Worm (Caenorhabditis elegans) whole organism, L4 larva: Measurements from ENCODE around the gene C05E4.7.
A peak's percentile ranks its signal among the peaks of the same experiment; 100 is the strongest.

ENCODE experiments used
- F26F4.8 ChIP-seq: fragments of 200-800 bp; sonication (Bioruptor generic); conservative IDR thresholded peaks from 2 replicates; pipeline ENCODE4 v1.3.6; 2022; ENCODE audit warnings: missing genetic modification characterization, missing compliant biosample characterization
- F37D6.2 ChIP-seq: sonication (generic microtip); optimal IDR thresholded peaks from 2 replicates; lab custom pipeline; 2016; ENCODE audit warnings: mild to moderate bottlenecking, missing genetic modification characterization, missing compliant biosample characterization
- T26A8.4 ChIP-seq: fragments of 200-800 bp; sonication (Bioruptor generic); IDR thresholded peaks from 2 replicates; pipeline ENCODE4 v1.3.6; 2022; ENCODE audit warnings: missing genetic modification characterization, missing compliant biosample characterization
- Y105C5A.15 ChIP-seq: fragments of 200-800 bp; sonication (Bioruptor generic); IDR thresholded peaks from 2 replicates; pipeline ENCODE4 v1.3.6; 2022; ENCODE audit warnings: missing genetic modification characterization, missing compliant biosample characterization
- Y5F2A.4 ChIP-seq: fragments of 200-800 bp; sonication (Bioruptor generic); optimal IDR thresholded peaks from 2 replicates; lab custom pipeline; 2018; ENCODE audit warnings: mild to moderate bottlenecking, missing genetic modification characterization, missing compliant biosample characterization
- arid-1 ChIP-seq: fragments of 200-800 bp; sonication (Bioruptor generic); conservative IDR thresholded peaks from 2 replicates; pipeline ENCODE4 v1.3.6; 2022; ENCODE audit warnings: missing genetic modification reagents, missing genetic modification characterization, missing compliant biosample characterization
- ceh-32 ChIP-seq: sonication (generic microtip); optimal IDR thresholded peaks from 2 replicates; lab custom pipeline; 2016; ENCODE audit warnings: mild to moderate bottlenecking, missing genetic modification characterization, missing compliant biosample characterization; ENCODE audit not compliant: poor library complexity
- ceh-62 ChIP-seq: sonication (generic microtip); optimal IDR thresholded peaks from 2 replicates; lab custom pipeline; 2017; ENCODE audit warnings: missing biosample characterization, missing genetic modification characterization
- ceh-82 ChIP-seq: sonication (generic microtip); optimal IDR thresholded peaks from 2 replicates; lab custom pipeline; 2017; ENCODE audit warnings: missing biosample characterization, missing genetic modification characterization
- ces-1 ChIP-seq: fragments of 150-350 bp; sonication (generic microtip); optimal IDR thresholded peaks from 4 replicates; lab custom pipeline; 2014; ENCODE audit warnings: missing biosample characterization, missing genetic modification reagents, missing genetic modification characterization
- cey-2 ChIP-seq: sonication (generic microtip); optimal IDR thresholded peaks from 3 replicates; lab custom pipeline; 2017; ENCODE audit warnings: missing genetic modification characterization, mild to moderate bottlenecking, missing compliant biosample characterization, antibody characterized with exemption, borderline replicate concordance; ENCODE audit not compliant: insufficient read depth
- daf-16 ChIP-seq, 3 experiments: sonication (generic microtip); optimal IDR thresholded peaks; 2 replicates each; lab custom pipeline; 2016 to 2017; ENCODE audit warnings: missing genetic modification characterization in 3 of 3, missing genetic modification reagents in 3 of 3, mild to moderate bottlenecking in 2 of 3, missing compliant biosample characterization in 2 of 3, missing biosample characterization in 1 of 3, moderate library complexity in 1 of 3
- daf-19 ChIP-seq: fragments of 200-800 bp; sonication (Bioruptor generic); conservative IDR thresholded peaks from 2 replicates; pipeline ENCODE4 v1.3.6; 2022; ENCODE audit warnings: missing genetic modification characterization, missing compliant biosample characterization
- dmd-8 ChIP-seq: fragments of 200-800 bp; sonication (Bioruptor generic); IDR thresholded peaks from 2 replicates; pipeline ENCODE4 v1.3.6; 2022; ENCODE audit warnings: missing genetic modification characterization, missing compliant biosample characterization
- duxl-1 ChIP-seq: sonication (generic microtip); optimal IDR thresholded peaks from 2 replicates; lab custom pipeline; 2016; ENCODE audit warnings: mild to moderate bottlenecking, missing genetic modification characterization, moderate library complexity, missing compliant biosample characterization; ENCODE audit not compliant: poor library complexity
- egl-43 ChIP-seq: fragments of 200-800 bp; sonication (Bioruptor generic); IDR thresholded peaks from 2 replicates; pipeline ENCODE4 v1.3.6; 2022; ENCODE audit warnings: missing genetic modification reagents, missing genetic modification characterization, missing compliant biosample characterization
- fos-1 ChIP-seq: fragments of 150-350 bp; optimal IDR thresholded peaks from 2 replicates; lab custom pipeline; 2014; ENCODE audit warnings: missing biosample characterization, missing genetic modification characterization
- gei-8 ChIP-seq: fragments of 200-800 bp; sonication (Bioruptor generic); optimal IDR thresholded peaks from 2 replicates; lab custom pipeline; 2018; ENCODE audit warnings: mild to moderate bottlenecking, missing genetic modification characterization, missing compliant biosample characterization
- hif-1 ChIP-seq, 2 experiments: sonication (generic microtip); optimal IDR thresholded peaks; 2 replicates each; lab custom pipeline; 2016 to 2017; ENCODE audit warnings: missing compliant biosample characterization in 2 of 2, missing genetic modification characterization in 2 of 2, missing genetic modification reagents in 2 of 2, missing genotype in 2 of 2, mild to moderate bottlenecking in 1 of 2
- jun-1 ChIP-seq: fragments of 150-350 bp; optimal IDR thresholded peaks from 2 replicates; lab custom pipeline; 2014; ENCODE audit warnings: missing biosample characterization, missing genetic modification reagents, missing genetic modification characterization
- lin-13 ChIP-seq: fragments of 150-350 bp; optimal IDR thresholded peaks from 2 replicates; lab custom pipeline; 2014; ENCODE audit warnings: missing biosample characterization, missing genetic modification reagents, missing genetic modification characterization
- lin-15B ChIP-seq: fragments of 150-350 bp; sonication (generic microtip); optimal IDR thresholded peaks from 3 replicates; lab custom pipeline; 2014; ENCODE audit warnings: missing biosample characterization, missing genetic modification characterization
- lin-38 ChIP-seq: fragments of 200-800 bp; sonication (Bioruptor generic); IDR thresholded peaks from 2 replicates; pipeline ENCODE4 v1.3.6; 2022; ENCODE audit warnings: missing genetic modification reagents, missing genetic modification characterization, missing compliant biosample characterization
- madf-5 ChIP-seq, 2 experiments: fragments of 200-800 bp; sonication (Bioruptor generic); IDR thresholded peaks; 2 replicates each; pipeline ENCODE4 v1.3.6; 2022; ENCODE audit warnings: missing compliant biosample characterization in 2 of 2, missing genetic modification characterization in 2 of 2
- mdl-1 ChIP-seq, 2 experiments: fragments of 150-350 bp in 1 of 2; sonication (generic microtip) in 1 of 2; optimal IDR thresholded peaks; 2 replicates each; lab custom pipeline; 2014 to 2017; ENCODE audit warnings: missing biosample characterization in 2 of 2, missing genetic modification characterization in 2 of 2
- mep-1 ChIP-seq: fragments of 150-350 bp; sonication (generic microtip); optimal IDR thresholded peaks from 3 replicates; lab custom pipeline; 2014; ENCODE audit warnings: missing biosample characterization, missing genetic modification characterization
- nhr-10 ChIP-seq: fragments of 150-350 bp; optimal IDR thresholded peaks from 2 replicates; lab custom pipeline; 2014; ENCODE audit warnings: missing biosample characterization, missing genetic modification characterization
- nhr-102 ChIP-seq: sonication (generic microtip); optimal IDR thresholded peaks from 2 replicates; lab custom pipeline; 2016; ENCODE audit warnings: mild to moderate bottlenecking, missing genetic modification characterization, moderate library complexity, missing compliant biosample characterization
- nhr-237 ChIP-seq: sonication (generic microtip); optimal IDR thresholded peaks from 2 replicates; lab custom pipeline; 2017; ENCODE audit warnings: missing biosample characterization, missing genetic modification characterization
- nhr-25 ChIP-seq: sonication (generic microtip); optimal IDR thresholded peaks from 2 replicates; lab custom pipeline; 2017; ENCODE audit warnings: missing genetic modification characterization, mild to moderate bottlenecking, missing compliant biosample characterization, antibody characterized with exemption, moderate library complexity, borderline replicate concordance; ENCODE audit not compliant: insufficient read depth
- nhr-42 ChIP-seq: fragments of 200-800 bp; sonication (Bioruptor generic); IDR thresholded peaks from 2 replicates; pipeline ENCODE4 v1.3.6; 2022; ENCODE audit warnings: missing genetic modification characterization, missing compliant biosample characterization
- nhr-6 ChIP-seq: fragments of 150-350 bp; optimal IDR thresholded peaks from 2 replicates; lab custom pipeline; 2014; ENCODE audit warnings: missing biosample characterization, missing genetic modification characterization
- pqm-1 ChIP-seq: sonication (generic microtip); optimal IDR thresholded peaks from 2 replicates; lab custom pipeline; 2017; ENCODE audit warnings: missing biosample characterization, missing genetic modification characterization
- rbr-2 ChIP-seq: sonication (generic microtip); optimal IDR thresholded peaks from 2 replicates; lab custom pipeline; 2016; ENCODE audit warnings: missing genotype, missing genetic modification characterization, missing compliant biosample characterization
- sdz-12 ChIP-seq: fragments of 200-800 bp; sonication (Bioruptor generic); optimal IDR thresholded peaks from 2 replicates; lab custom pipeline; 2018; ENCODE audit warnings: mild to moderate bottlenecking, missing genetic modification characterization, missing compliant biosample characterization
- set-16 ChIP-seq: fragments of 200-800 bp; sonication (Bioruptor generic); IDR thresholded peaks from 2 replicates; pipeline ENCODE4 v1.3.6; 2022; ENCODE audit warnings: missing genetic modification reagents, missing genetic modification characterization, missing compliant biosample characterization
- skn-1 ChIP-seq: fragments of 150-350 bp; optimal IDR thresholded peaks from 2 replicates; lab custom pipeline; 2014; ENCODE audit warnings: missing biosample characterization, missing genetic modification characterization
- snpc-4 ChIP-seq: fragments of 150-350 bp; optimal IDR thresholded peaks from 2 replicates; lab custom pipeline; 2014; ENCODE audit warnings: missing biosample characterization, missing genetic modification characterization
- spr-1 ChIP-seq: sonication (generic microtip); optimal IDR thresholded peaks from 2 replicates; lab custom pipeline; 2016; ENCODE audit warnings: mild to moderate bottlenecking, missing genetic modification characterization, missing compliant biosample characterization
- tag-97 ChIP-seq: fragments of 200-800 bp; sonication (Bioruptor generic); IDR thresholded peaks from 2 replicates; pipeline ENCODE4 v1.3.6; 2022; ENCODE audit warnings: missing genetic modification characterization, missing compliant biosample characterization
- tra-1 ChIP-seq: fragments of 200-800 bp; sonication (Bioruptor generic); IDR thresholded peaks from 2 replicates; pipeline ENCODE4 v1.3.6; 2022; ENCODE audit warnings: missing genetic modification reagents, missing genetic modification characterization, missing compliant biosample characterization
- zfp-2 ChIP-seq: sonication (generic microtip); optimal IDR thresholded peaks from 2 replicates; lab custom pipeline; 2016; ENCODE audit warnings: mild to moderate bottlenecking, missing genetic modification characterization, missing compliant biosample characterization
- zfp-3 ChIP-seq: fragments of 200-800 bp; sonication (Bioruptor generic); conservative IDR thresholded peaks from 2 replicates; pipeline ENCODE4 v1.3.6; 2022; ENCODE audit warnings: missing genetic modification reagents, missing genetic modification characterization, missing compliant biosample characterization
- zip-11 ChIP-seq: fragments of 200-800 bp; sonication (Bioruptor generic); IDR thresholded peaks from 2 replicates; pipeline ENCODE4 v1.3.6; 2022; ENCODE audit warnings: missing genetic modification characterization, missing compliant biosample characterization
- zip-2 ChIP-seq: fragments of 150-350 bp; optimal IDR thresholded peaks from 2 replicates; lab custom pipeline; 2014; ENCODE audit warnings: missing biosample characterization, missing genetic modification characterization

The C05E4.7 gene

ce11 chrV:726573-727483 is 15.1 kb upstream of the C05E4.7 start (continued):
- TF ChIP-seq fos-1 (tag; lab: Kevin White, UChicago) (no peak), F37D6.2 (tag; lab: Kevin White, UChicago) (no peak), lin-13 (no peak), ces-1 (GFP tag; lab: Kevin White, UChicago) (no peak), zip-2 (tag; lab: Kevin White, UChicago) (peak; percentile 15), jun-1 (no peak), pqm-1 (tag; lab: Kevin White, UChicago) (peak; percentile 44), hif-1 (tag; optimal IDR thresholded peaks at IDR 0.05; lab: Kevin White, UChicago) (no peak), set-16 (GFP tag; lab: Robert Waterston, UW) (no peak), T26A8.4 (GFP tag; lab: Robert Waterston, UW) (peak; percentile 27; the same call in 1 of the 2 replicates), nhr-237 (tag; lab: Kevin White, UChicago) (no peak), daf-16 (GFP tag; optimal IDR thresholded peaks at IDR 0.05; lab: Kevin White, UChicago) (peak in 1 of 2 experiments; percentile 6), daf-16 (tag; optimal IDR thresholded peaks at IDR 0.05; lab: Kevin White, UChicago) (no peak), ceh-82 (tag; lab: Kevin White, UChicago) (no peak), daf-19 (GFP tag; lab: Robert Waterston, UW) (0 out of 2 replicates have a peak, but pooled peaks have one; percentile 38), cey-2 (tag; lab: Kevin White, UChicago) (no peak), lin-15B (tag; lab: Kevin White, UChicago) (no peak), F26F4.8 (no peak), spr-1 (tag; lab: Kevin White, UChicago) (no peak), zfp-2 (tag; lab: Kevin White, UChicago) (no peak), mep-1 (peak; percentile 30), sdz-12 (GFP tag; lab: Kevin White, UChicago) (no peak), lin-38 (GFP tag; lab: Robert Waterston, UW) (0 out of 2 replicates have a peak, but pooled peaks have one; percentile 3), skn-1 (tag; lab: Kevin White, UChicago) (no peak), dmd-8 (no peak), nhr-6 (tag; lab: Kevin White, UChicago) (no peak), gei-8 (no peak), nhr-42 (peak; percentile 24; the same call in 1 of the 2 replicates), nhr-102 (tag; lab: Kevin White, UChicago) (no peak), snpc-4 (tag; lab: Kevin White, UChicago) (no peak), egl-43 (GFP tag; lab: Robert Waterston, UW) (no peak)
- TF ChIP-seq, all 104 proteins: peak for 18

ce11 chrV:727484-728351 is 14.2 kb upstream of the C05E4.7 start, which contains the start of the genes icl-1 and srh-2:
Gene icl-1 (minus strand): TSS chrV:728004.
Gene srh-2 (plus strand): TSS chrV:728301.
- TF ChIP-seq duxl-1 (tag; lab: Kevin White, UChicago): peak; percentile 65
- peak; percentile 64 for TF ChIP-seq nhr-10 (tag; lab: Kevin White, UChicago)
- peak; percentile 48 for TF ChIP-seq zfp-3
- TF ChIP-seq zip-11 (GFP tag; lab: Robert Waterston, UW): 0 out of 2 replicates have a peak, but pooled peaks have one; percentile 16
- TF ChIP-seq T26A8.4 (GFP tag; lab: Robert Waterston, UW): peak; percentile 91
- TF ChIP-seq mdl-1 (tag; optimal IDR thresholded peaks at IDR 0.05; lab: Kevin White, UChicago): peak; percentile 66 to 75
- TF ChIP-seq rbr-2: no peak
- TF ChIP-seq F26F4.8: no peak
- peak; percentile 60 for TF ChIP-seq nhr-6 (tag; lab: Kevin White, UChicago)
- peak; percentile 65 for TF ChIP-seq Y5F2A.4 (GFP tag; lab: Kevin White, UChicago)
- no peak; the same call in none of the 2 replicates for TF ChIP-seq arid-1 (GFP tag; lab: Robert Waterston, UW)
- no peak for TF ChIP-seq ceh-32
- no peak for TF ChIP-seq tag-97 (GFP tag; lab: Robert Waterston, UW)
- no peak for TF ChIP-seq ceh-62
- TF ChIP-seq madf-5 (GFP tag; IDR thresholded peaks at IDR 0.05; lab: Robert Waterston, UW): 0 out of 4 replicates have a peak, but pooled peaks of 1 of the 2 experiments have one; percentile 25
- TF ChIP-seq Y105C5A.15 (GFP tag; lab: Robert Waterston, UW): no peak
- no peak; the same call in 1 of the 2 replicates for TF ChIP-seq tra-1
- no peak for TF ChIP-seq nhr-25 (tag; lab: Kevin White, UChicago)
- TF ChIP-seq egl-43 (GFP tag; lab: Robert Waterston, UW): peak; percentile 73
